Worm (Caenorhabditis elegans): ENCODE results near the gene mxl-1.

DNA sequence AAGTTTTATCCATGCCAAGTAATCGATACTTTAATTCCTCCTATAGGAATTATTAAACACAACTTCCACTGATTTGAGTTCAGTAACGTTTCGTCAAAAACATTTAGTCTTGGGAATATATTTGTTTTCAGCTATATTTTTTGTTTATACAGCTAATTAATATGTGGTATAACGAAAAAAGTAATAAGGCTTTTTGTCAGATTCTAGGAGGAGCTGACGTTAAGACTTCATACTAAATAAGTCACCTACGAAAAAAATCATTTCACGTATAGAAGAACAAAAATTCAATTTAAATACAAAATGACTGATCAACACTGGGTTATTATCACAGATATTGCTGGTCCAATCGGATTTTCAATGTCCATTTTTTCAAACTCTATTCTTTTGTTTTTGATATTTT is 24.2 kb downstream of the mxl-1 start, which contains the start of gene str-115:
- TF ChIP-seq him-1 (tag; optimal IDR thresholded peaks at IDR 0.05) (no peak), W03F9.2 (tag; optimal IDR thresholded peaks at IDR 0.05) (no peak), dao-5 (tag; optimal IDR thresholded peaks at IDR 0.05) (no peak)
